Worm (Caenorhabditis elegans): Measurements from ENCODE around the gene T19D12.4.

- TF ChIP-seq ztf-11 (tag; optimal IDR thresholded peaks at IDR 0.05) (no peak), M03D4.4 (tag; optimal IDR thresholded peaks at IDR 0.05) (no peak), elt-3 (tag; optimal IDR thresholded peaks at IDR 0.05) (no peak), pha-4 (tag; optimal IDR thresholded peaks at IDR 0.05) (no peak), elt-1 (tag; optimal IDR thresholded peaks at IDR 0.05; ENCODE audit: borderline replicate concordance, insufficient read depth) (no peak), mep-1 (tag; optimal IDR thresholded peaks at IDR 0.05) (no peak), unc-39 (tag; optimal IDR thresholded peaks at IDR 0.05) (no peak), nhr-76 (tag; optimal IDR thresholded peaks at IDR 0.05) (no peak), nhr-237 (tag; optimal IDR thresholded peaks at IDR 0.05) (no peak), snpc-4 (tag; optimal IDR thresholded peaks at IDR 0.05) (no peak), ceh-43 (GFP tag; optimal IDR thresholded peaks at IDR 0.05) (no peak), lin-13 (tag; optimal IDR thresholded peaks at IDR 0.05) (no peak), unc-62 (GFP tag; optimal IDR thresholded peaks at IDR 0.05) (no peak)
These were observed 37.6 kb downstream of the T19D12.4 start for ce11 chrII:6668496-6668895.
